Worm (Caenorhabditis elegans) whole organism, L4 larva: Measurements from ENCODE around the gene Y32G9A.2.

Experiments used
- F44E2.7 ChIP-seq: fragments of 200-800 bp; sonication (Bioruptor generic); IDR thresholded peaks from 2 replicates; pipeline ENCODE4 v2.1.2; 2022; ENCODE audit warnings: missing genetic modification characterization, missing compliant biosample characterization
- F49E8.2 ChIP-seq: sonication (generic microtip); optimal IDR thresholded peaks from 2 replicates; lab custom pipeline; 2016; ENCODE audit warnings: missing compliant biosample characterization, mild to moderate bottlenecking, missing genetic modification characterization, borderline replicate concordance
- R02D3.7 ChIP-seq: fragments of 150-350 bp; sonication (generic microtip); optimal IDR thresholded peaks from 3 replicates; lab custom pipeline; 2014; ENCODE audit warnings: missing biosample characterization, missing genetic modification characterization
- T20F7.1 ChIP-seq: fragments of 200-800 bp; sonication (Bioruptor generic); optimal IDR thresholded peaks from 2 replicates; lab custom pipeline; 2018; ENCODE audit warnings: mild to moderate bottlenecking, missing genetic modification characterization, missing compliant biosample characterization
- T26A8.4 ChIP-seq: fragments of 200-800 bp; sonication (Bioruptor generic); IDR thresholded peaks from 2 replicates; pipeline ENCODE4 v1.3.6; 2022; ENCODE audit warnings: missing genetic modification characterization, missing compliant biosample characterization
- Y105C5A.15 ChIP-seq: fragments of 200-800 bp; sonication (Bioruptor generic); IDR thresholded peaks from 2 replicates; pipeline ENCODE4 v1.3.6; 2022; ENCODE audit warnings: missing genetic modification characterization, missing compliant biosample characterization
- ZK337.2 ChIP-seq: fragments of 200-800 bp; sonication (Bioruptor generic); IDR thresholded peaks from 2 replicates; pipeline ENCODE4 v1.3.6; 2022; ENCODE audit warnings: missing genetic modification reagents, missing genetic modification characterization, missing compliant biosample characterization
- aha-1 ChIP-seq: fragments of 150-350 bp; peaks from one replicate; lab custom pipeline; 2014; ENCODE audit warnings: missing biosample characterization, missing genetic modification characterization
- ama-1 ChIP-seq: fragments of 150-350 bp; optimal IDR thresholded peaks from 2 replicates; lab custom pipeline; 2014; ENCODE audit warnings: inconsistent platforms, mixed read lengths
- arid-1 ChIP-seq: fragments of 200-800 bp; sonication (Bioruptor generic); conservative IDR thresholded peaks from 2 replicates; pipeline ENCODE4 v1.3.6; 2022; ENCODE audit warnings: missing genetic modification reagents, missing genetic modification characterization, missing compliant biosample characterization
- attf-4 ChIP-seq: sonication (generic microtip); optimal IDR thresholded peaks from 3 replicates; lab custom pipeline; 2017; ENCODE audit warnings: missing biosample characterization, missing genetic modification characterization
- ceh-20 ChIP-seq: fragments of 200-800 bp; sonication (Bioruptor generic); IDR thresholded peaks from 2 replicates; pipeline ENCODE4 v1.3.6; 2022; ENCODE audit warnings: missing genetic modification reagents, missing genetic modification characterization, missing compliant biosample characterization
- ceh-28 ChIP-seq: fragments of 150-350 bp; optimal IDR thresholded peaks from 2 replicates; lab custom pipeline; 2014; ENCODE audit warnings: missing biosample characterization, missing genetic modification reagents, missing genetic modification characterization
- ces-1 ChIP-seq: fragments of 150-350 bp; sonication (generic microtip); optimal IDR thresholded peaks from 4 replicates; lab custom pipeline; 2014; ENCODE audit warnings: missing biosample characterization, missing genetic modification reagents, missing genetic modification characterization
- cey-2 ChIP-seq: sonication (generic microtip); optimal IDR thresholded peaks from 3 replicates; lab custom pipeline; 2017; ENCODE audit warnings: missing genetic modification characterization, mild to moderate bottlenecking, missing compliant biosample characterization, antibody characterized with exemption, borderline replicate concordance; ENCODE audit not compliant: insufficient read depth
- dmd-6 ChIP-seq: fragments of 200-800 bp; sonication (Bioruptor generic); IDR thresholded peaks from 2 replicates; pipeline ENCODE4 v1.3.6; 2022; ENCODE audit warnings: missing genetic modification reagents, missing genetic modification characterization, missing compliant biosample characterization
- dpl-1 ChIP-seq: fragments of 150-350 bp; optimal IDR thresholded peaks from 2 replicates; lab custom pipeline; 2014; ENCODE audit warnings: missing biosample characterization, missing genetic modification reagents, missing genetic modification characterization
- duxl-1 ChIP-seq: sonication (generic microtip); optimal IDR thresholded peaks from 2 replicates; lab custom pipeline; 2016; ENCODE audit warnings: mild to moderate bottlenecking, missing genetic modification characterization, moderate library complexity, missing compliant biosample characterization; ENCODE audit not compliant: poor library complexity
- dve-1 ChIP-seq: sonication (generic microtip); optimal IDR thresholded peaks from 2 replicates; lab custom pipeline; 2017; ENCODE audit warnings: antibody characterized with exemption, mild to moderate bottlenecking, missing genetic modification characterization, missing compliant biosample characterization; ENCODE audit not compliant: insufficient read depth
- egl-43 ChIP-seq: fragments of 200-800 bp; sonication (Bioruptor generic); IDR thresholded peaks from 2 replicates; pipeline ENCODE4 v1.3.6; 2022; ENCODE audit warnings: missing genetic modification reagents, missing genetic modification characterization, missing compliant biosample characterization
- hlh-30 ChIP-seq: sonication (generic microtip); optimal IDR thresholded peaks from 2 replicates; lab custom pipeline; 2017; ENCODE audit warnings: antibody characterized with exemption, mild to moderate bottlenecking, missing genetic modification characterization, missing compliant biosample characterization; ENCODE audit not compliant: insufficient read depth
- jun-1 ChIP-seq: fragments of 150-350 bp; optimal IDR thresholded peaks from 2 replicates; lab custom pipeline; 2014; ENCODE audit warnings: missing biosample characterization, missing genetic modification reagents, missing genetic modification characterization
- lin-1 ChIP-seq: fragments of 200-800 bp; sonication (Bioruptor generic); IDR thresholded peaks from 2 replicates; pipeline ENCODE4 v1.3.6; 2022; ENCODE audit warnings: missing genetic modification reagents, missing genetic modification characterization, missing compliant biosample characterization
- lin-29 ChIP-seq: fragments of 200-800 bp; sonication (Bioruptor generic); IDR thresholded peaks from 2 replicates; pipeline ENCODE4 v1.3.6; 2022; ENCODE audit warnings: missing genetic modification reagents, missing genetic modification characterization, missing compliant biosample characterization
- lin-38 ChIP-seq: fragments of 200-800 bp; sonication (Bioruptor generic); IDR thresholded peaks from 2 replicates; pipeline ENCODE4 v1.3.6; 2022; ENCODE audit warnings: missing genetic modification reagents, missing genetic modification characterization, missing compliant biosample characterization
- madf-5 ChIP-seq, 2 experiments: fragments of 200-800 bp; sonication (Bioruptor generic); IDR thresholded peaks; 2 replicates each; pipeline ENCODE4 v1.3.6; 2022; ENCODE audit warnings: missing compliant biosample characterization in 2 of 2, missing genetic modification characterization in 2 of 2
- mes-2 ChIP-seq: sonication (generic microtip); optimal IDR thresholded peaks from 2 replicates; lab custom pipeline; 2016; ENCODE audit warnings: missing genotype, mild to moderate bottlenecking, missing genetic modification characterization, missing compliant biosample characterization; ENCODE audit not compliant: poor library complexity, severe bottlenecking
- mxl-2 ChIP-seq: fragments of 200-800 bp; sonication (Bioruptor generic); conservative IDR thresholded peaks from 2 replicates; pipeline ENCODE4 v1.3.6; 2022; ENCODE audit warnings: missing genetic modification reagents, missing genetic modification characterization, missing compliant biosample characterization
- nhr-102 ChIP-seq: sonication (generic microtip); optimal IDR thresholded peaks from 2 replicates; lab custom pipeline; 2016; ENCODE audit warnings: mild to moderate bottlenecking, missing genetic modification characterization, moderate library complexity, missing compliant biosample characterization
- nhr-11 ChIP-seq: fragments of 150-350 bp; optimal IDR thresholded peaks from 2 replicates; lab custom pipeline; 2014; ENCODE audit warnings: missing biosample characterization, missing genetic modification characterization
- nhr-28 ChIP-seq: fragments of 150-350 bp; optimal IDR thresholded peaks from 2 replicates; lab custom pipeline; 2014; ENCODE audit warnings: missing biosample characterization, missing genetic modification characterization
- nhr-41 ChIP-seq: fragments of 200-800 bp; sonication (Bioruptor generic); IDR thresholded peaks from 2 replicates; pipeline ENCODE4 v1.3.6; 2022; ENCODE audit warnings: missing genetic modification reagents, missing genetic modification characterization, missing compliant biosample characterization
- nhr-42 ChIP-seq: fragments of 200-800 bp; sonication (Bioruptor generic); IDR thresholded peaks from 2 replicates; pipeline ENCODE4 v1.3.6; 2022; ENCODE audit warnings: missing genetic modification characterization, missing compliant biosample characterization
- nhr-48 ChIP-seq: sonication (generic microtip); optimal IDR thresholded peaks from 2 replicates; lab custom pipeline; 2016; ENCODE audit warnings: mild to moderate bottlenecking, missing genetic modification characterization, missing compliant biosample characterization
- saeg-2 ChIP-seq: fragments of 200-800 bp; sonication (Bioruptor generic); IDR thresholded peaks from 2 replicates; pipeline ENCODE4 v1.3.6; 2022; ENCODE audit warnings: missing genetic modification reagents, missing genetic modification characterization, missing compliant biosample characterization
- sdz-12 ChIP-seq: fragments of 200-800 bp; sonication (Bioruptor generic); optimal IDR thresholded peaks from 2 replicates; lab custom pipeline; 2018; ENCODE audit warnings: mild to moderate bottlenecking, missing genetic modification characterization, missing compliant biosample characterization
- set-16 ChIP-seq: fragments of 200-800 bp; sonication (Bioruptor generic); IDR thresholded peaks from 2 replicates; pipeline ENCODE4 v1.3.6; 2022; ENCODE audit warnings: missing genetic modification reagents, missing genetic modification characterization, missing compliant biosample characterization
- snpc-1.2 ChIP-seq: fragments of 200-800 bp; sonication (Bioruptor generic); IDR thresholded peaks from 2 replicates; pipeline ENCODE4 v1.3.6; 2022; ENCODE audit warnings: missing genetic modification reagents, missing genetic modification characterization, missing compliant biosample characterization
- snpc-4 ChIP-seq: fragments of 150-350 bp; optimal IDR thresholded peaks from 2 replicates; lab custom pipeline; 2014; ENCODE audit warnings: missing biosample characterization, missing genetic modification characterization
- spr-1 ChIP-seq: sonication (generic microtip); optimal IDR thresholded peaks from 2 replicates; lab custom pipeline; 2016; ENCODE audit warnings: mild to moderate bottlenecking, missing genetic modification characterization, missing compliant biosample characterization
- unc-130 ChIP-seq: sonication (generic microtip); optimal IDR thresholded peaks from 2 replicates; lab custom pipeline; 2016; ENCODE audit warnings: missing genetic modification reagents, missing genetic modification characterization, missing compliant biosample characterization
- unc-39 ChIP-seq: sonication (generic microtip); optimal IDR thresholded peaks from 2 replicates; lab custom pipeline; 2017; ENCODE audit warnings: missing biosample characterization, missing genetic modification characterization
- zfp-2 ChIP-seq: sonication (generic microtip); optimal IDR thresholded peaks from 2 replicates; lab custom pipeline; 2016; ENCODE audit warnings: mild to moderate bottlenecking, missing genetic modification characterization, missing compliant biosample characterization
- zip-11 ChIP-seq: fragments of 200-800 bp; sonication (Bioruptor generic); IDR thresholded peaks from 2 replicates; pipeline ENCODE4 v1.3.6; 2022; ENCODE audit warnings: missing genetic modification characterization, missing compliant biosample characterization
- zip-2 ChIP-seq: fragments of 150-350 bp; optimal IDR thresholded peaks from 2 replicates; lab custom pipeline; 2014; ENCODE audit warnings: missing biosample characterization, missing genetic modification characterization
- ztf-11 ChIP-seq: fragments of 150-350 bp; optimal IDR thresholded peaks from 2 replicates; lab custom pipeline; 2014; ENCODE audit warnings: missing biosample characterization, missing genetic modification characterization

The Y32G9A.2 gene

ce11 chrV:1918030-1918559, at the start of gene Y32G9A.2:
Gene Y32G9A.2 (plus strand): TSS chrV:1918509.
- TF ChIP-seq R02D3.7 (tag; lab: Kevin White, UChicago): no peak
- TF ChIP-seq nhr-28 (tag; lab: Kevin White, UChicago): peak; percentile 52
- TF ChIP-seq set-16 (GFP tag; lab: Robert Waterston, UW): no peak
- peak; percentile 34 for TF ChIP-seq dpl-1
- peak; percentile 94 for TF ChIP-seq lin-38 (GFP tag; lab: Robert Waterston, UW)
- TF ChIP-seq F49E8.2 (tag; lab: Kevin White, UChicago): peak; percentile 42
- peak; percentile 89 for TF ChIP-seq aha-1 (tag; lab: Kevin White, UChicago)
- TF ChIP-seq unc-130 (GFP tag; lab: Kevin White, UChicago): no peak
- peak; percentile 15 for TF ChIP-seq hlh-30

- no peak for TF ChIP-seq ama-1 (lab: Kevin White, UChicago)
- peak; percentile 78 for TF ChIP-seq ceh-20 (GFP tag; lab: Robert Waterston, UW)
- TF ChIP-seq mxl-2 (GFP tag; lab: Robert Waterston, UW): no peak
- TF ChIP-seq dve-1 (tag; lab: Kevin White, UChicago): peak; percentile 86
- TF ChIP-seq T20F7.1 (GFP tag; lab: Kevin White, UChicago): no peak
- TF ChIP-seq unc-130 (GFP tag; lab: Kevin White, UChicago): peak; percentile 85
- no peak for TF ChIP-seq sdz-12 (GFP tag; lab: Kevin White, UChicago)
- TF ChIP-seq T26A8.4: peak; percentile 93
- peak; percentile 64 for TF ChIP-seq lin-29 (GFP tag; lab: Robert Waterston, UW)
- peak; percentile 40 for TF ChIP-seq zfp-2 (tag; lab: Kevin White, UChicago)
- TF ChIP-seq lin-1 (GFP tag; lab: Robert Waterston, UW): peak; percentile 55; the same call in 1 of the 2 replicates
- TF ChIP-seq hlh-30: peak; percentile 81
- TF ChIP-seq attf-4 (tag; lab: Kevin White, UChicago): no peak
- TF ChIP-seq saeg-2 (GFP tag; lab: Robert Waterston, UW): peak; percentile 78
- TF ChIP-seq unc-39 (tag; lab: Kevin White, UChicago): no peak
- peak; percentile 93 for TF ChIP-seq mes-2 (tag; lab: Kevin White, UChicago)
- peak; percentile 82 for TF ChIP-seq nhr-11 (tag; lab: Kevin White, UChicago)
- peak; percentile 67 for TF ChIP-seq jun-1
- no peak for TF ChIP-seq cey-2
- TF ChIP-seq zip-2 (tag; lab: Kevin White, UChicago): peak; percentile 47
- no peak for TF ChIP-seq nhr-41 (GFP tag; lab: Robert Waterston, UW)
- TF ChIP-seq zip-11 (GFP tag; lab: Robert Waterston, UW): no peak
- TF ChIP-seq madf-5 (GFP tag; IDR thresholded peaks at IDR 0.05; lab: Robert Waterston, UW): no peak
- TF ChIP-seq Y105C5A.15: no peak
- TF ChIP-seq ceh-28: no peak
- TF ChIP-seq arid-1: peak; percentile 93
- TF ChIP-seq nhr-102 (tag; lab: Kevin White, UChicago): peak; percentile 87
- TF ChIP-seq ZK337.2 (GFP tag; lab: Robert Waterston, UW): no peak
- TF ChIP-seq nhr-42 (GFP tag; lab: Robert Waterston, UW): peak; percentile 89
- peak; percentile 60 for TF ChIP-seq duxl-1 (tag; lab: Kevin White, UChicago)
- no peak for TF ChIP-seq ztf-11 (tag; lab: Kevin White, UChicago)
- TF ChIP-seq R02D3.7 (tag; lab: Kevin White, UChicago): no peak
- peak; percentile 44 for TF ChIP-seq snpc-4 (tag; lab: Kevin White, UChicago)
- TF ChIP-seq ces-1: no peak
- peak; percentile 79 for TF ChIP-seq dmd-6
- peak; percentile 40 for TF ChIP-seq nhr-48 (tag; lab: Kevin White, UChicago)
- TF ChIP-seq spr-1 (tag; lab: Kevin White, UChicago): peak; percentile 75
- peak; percentile 66 for TF ChIP-seq nhr-28 (tag; lab: Kevin White, UChicago)
- peak; percentile 79 for TF ChIP-seq egl-43 (GFP tag; lab: Robert Waterston, UW)
- no peak for TF ChIP-seq F44E2.7 (GFP tag; lab: Robert Waterston, UW)
- peak; percentile 80 for TF ChIP-seq snpc-1.2 (GFP tag; lab: Robert Waterston, UW)
These were observed 49.6 kb upstream of the Y32G9A.2 start, which contains the start of gene knl-3 for ce11 chrV:1868596-1869263. Gene knl-3 (plus strand): TSS chrV:1869213.
